Fruit fly (Drosophila melanogaster) whole organism, embryonic: ENCODE data around the gene Torsin.
A peak's percentile ranks its signal among the peaks of the same experiment; 100 is the strongest.

Source experiments
- CG10431 ChIP-seq: fragments of 200-800 bp; sonication (Bioruptor generic); optimal IDR thresholded peaks from 3 replicates; lab custom pipeline; 2018; ENCODE audit warnings: missing biosample characterization, mild to moderate bottlenecking, missing genetic modification characterization
- CG13287 ChIP-seq: fragments of 200-800 bp; sonication (Bioruptor generic); IDR thresholded peaks from 2 replicates; pipeline ENCODE4 v1.3.6; 2022; ENCODE audit warnings: missing biosample characterization, missing genetic modification characterization; ENCODE audit not compliant: partially characterized antibody
- CG14710 ChIP-seq: fragments of 200-800 bp; sonication (Bioruptor generic); optimal IDR thresholded peaks from 3 replicates; lab custom pipeline; 2019; ENCODE audit warnings: missing biosample characterization, mild to moderate bottlenecking, missing genetic modification characterization, moderate library complexity
- CG14860 ChIP-seq: fragments of 200-800 bp; sonication (Bioruptor generic); IDR thresholded peaks from 3 replicates; pipeline ENCODE4 v1.3.6; 2022; ENCODE audit warnings: missing biosample characterization, missing genetic modification characterization; ENCODE audit not compliant: partially characterized antibody
- CG15601 ChIP-seq: fragments of 200-800 bp; sonication (Bioruptor generic); optimal IDR thresholded peaks from 3 replicates; lab custom pipeline; 2019; ENCODE audit warnings: missing biosample characterization, mild to moderate bottlenecking, missing genetic modification characterization, moderate library complexity
- CG16863 ChIP-seq: fragments of 200-800 bp; sonication (Bioruptor generic); optimal IDR thresholded peaks from 3 replicates; lab custom pipeline; 2016; ENCODE audit warnings: missing biosample characterization, missing genetic modification characterization
- CG3407 ChIP-seq: fragments of 200-800 bp; sonication (Bioruptor generic); optimal IDR thresholded peaks from 2 replicates; lab custom pipeline; 2018; ENCODE audit warnings: missing biosample characterization, mild to moderate bottlenecking, missing genetic modification characterization
- CG3838 ChIP-seq: fragments of 200-800 bp; sonication (Bioruptor generic); optimal IDR thresholded peaks from 3 replicates; lab custom pipeline; 2016; ENCODE audit warnings: missing biosample characterization, missing genetic modification characterization
- CG4282 ChIP-seq: fragments of 200-800 bp; sonication (Bioruptor generic); optimal IDR thresholded peaks from 2 replicates; lab custom pipeline; 2016; ENCODE audit warnings: missing biosample characterization, missing genetic modification characterization
- CG4328 ChIP-seq: fragments of 200-800 bp; sonication (Bioruptor generic); optimal IDR thresholded peaks from 3 replicates; lab custom pipeline; 2017; ENCODE audit warnings: missing biosample characterization, missing genetic modification reagents, missing genetic modification characterization
- CG4404 ChIP-seq: fragments of 200-800 bp; sonication (Bioruptor generic); IDR thresholded peaks from 2 replicates; pipeline ENCODE4 v1.3.6; 2022; ENCODE audit warnings: missing biosample characterization, missing genetic modification characterization
- CG4424 ChIP-seq: fragments of 200-800 bp; sonication (Bioruptor generic); optimal IDR thresholded peaks from 3 replicates; lab custom pipeline; 2016; ENCODE audit warnings: missing biosample characterization, missing genetic modification characterization
- CG7357 ChIP-seq: fragments of 200-800 bp; sonication (Bioruptor generic); IDR thresholded peaks from 3 replicates; pipeline ENCODE4 v1.3.6; 2022; ENCODE audit warnings: missing biosample characterization, missing genetic modification characterization
- CG7556 ChIP-seq: fragments of 200-800 bp; sonication (Bioruptor generic); optimal IDR thresholded peaks from 2 replicates; lab custom pipeline; 2017; ENCODE audit warnings: missing biosample characterization, mild to moderate bottlenecking, missing genetic modification characterization
- CG8765 ChIP-seq: fragments of 200-800 bp; sonication (Bioruptor generic); IDR thresholded peaks from 2 replicates; pipeline ENCODE4 v1.3.6; 2022; ENCODE audit warnings: missing biosample characterization, missing genetic modification characterization
- CG9727 ChIP-seq: fragments of 200-800 bp; sonication (Bioruptor generic); optimal IDR thresholded peaks from 3 replicates; lab custom pipeline; 2017; ENCODE audit warnings: missing biosample characterization, mild to moderate bottlenecking, missing genetic modification characterization
- CkIIα-i1 ChIP-seq: fragments of 200-800 bp; sonication (Bioruptor generic); IDR thresholded peaks from 2 replicates; pipeline ENCODE4 v1.3.6; 2022; ENCODE audit warnings: missing biosample characterization, missing genetic modification characterization
- CrebB ChIP-seq: fragments of 200-800 bp; sonication (Bioruptor generic); optimal IDR thresholded peaks from 3 replicates; lab custom pipeline; 2018; ENCODE audit warnings: missing biosample characterization, mild to moderate bottlenecking, missing genetic modification characterization
- Elba2 ChIP-seq: fragments of 200-800 bp; sonication (Bioruptor generic); optimal IDR thresholded peaks from 3 replicates; lab custom pipeline; 2016; ENCODE audit warnings: missing biosample characterization, missing genetic modification characterization
- Fer2 ChIP-seq: fragments of 200-800 bp; sonication (Bioruptor generic); optimal IDR thresholded peaks from 2 replicates; lab custom pipeline; 2018; ENCODE audit warnings: missing biosample characterization, mild to moderate bottlenecking, missing genetic modification characterization, moderate library complexity
- Fer3 ChIP-seq: fragments of 200-800 bp; sonication (Bioruptor generic); optimal IDR thresholded peaks from 2 replicates; lab custom pipeline; 2018; ENCODE audit warnings: missing biosample characterization, mild to moderate bottlenecking, missing genetic modification characterization, moderate library complexity
- GATAe ChIP-seq: fragments of 200-800 bp; sonication (Bioruptor generic); conservative IDR thresholded peaks from 2 replicates; pipeline ENCODE4 v1.3.6; 2022; ENCODE audit warnings: missing biosample characterization, missing genetic modification characterization
- Oli ChIP-seq: fragments of 200-800 bp; sonication (Bioruptor generic); optimal IDR thresholded peaks from 2 replicates; lab custom pipeline; 2018; ENCODE audit warnings: missing biosample characterization, mild to moderate bottlenecking, missing genetic modification characterization, moderate library complexity
- Opbp ChIP-seq: fragments of 200-800 bp; sonication (Bioruptor generic); IDR thresholded peaks from 3 replicates; pipeline ENCODE4 v1.3.6; 2022; ENCODE audit warnings: missing biosample characterization, missing genetic modification characterization; ENCODE audit not compliant: partially characterized antibody
- Side ChIP-seq: fragments of 200-800 bp; sonication (Bioruptor generic); optimal IDR thresholded peaks from 2 replicates; lab custom pipeline; 2016; ENCODE audit warnings: missing biosample characterization, missing genetic modification characterization
- Vsx1 ChIP-seq: fragments of 200-800 bp; sonication (Bioruptor generic); optimal IDR thresholded peaks from 2 replicates; lab custom pipeline; 2017; ENCODE audit warnings: missing biosample characterization, mild to moderate bottlenecking, missing genetic modification characterization, missing genetic modification reagents
- YL-1 ChIP-seq: fragments of 200-800 bp; sonication (Bioruptor generic); optimal IDR thresholded peaks from 3 replicates; lab custom pipeline; 2017; ENCODE audit warnings: missing biosample characterization, mild to moderate bottlenecking, missing genetic modification characterization
- abd-A ChIP-seq: fragments of 200-800 bp; sonication (Bioruptor generic); optimal IDR thresholded peaks from 3 replicates; lab custom pipeline; 2019; ENCODE audit warnings: missing biosample characterization, mild to moderate bottlenecking, missing genetic modification characterization, moderate library complexity
- bigmax ChIP-seq: fragments of 200-800 bp; sonication (Bioruptor generic); optimal IDR thresholded peaks from 2 replicates; lab custom pipeline; 2018; ENCODE audit warnings: missing biosample characterization, mild to moderate bottlenecking, missing genetic modification characterization
- bowl ChIP-seq: fragments of 200-800 bp; sonication (Bioruptor generic); IDR thresholded peaks from 2 replicates; pipeline ENCODE4 v1.3.6; 2022; ENCODE audit warnings: missing biosample characterization, missing genetic modification characterization
- crol ChIP-seq: fragments of 200-800 bp; sonication (Bioruptor generic); IDR thresholded peaks from 2 replicates; pipeline ENCODE4 v1.3.6; 2022; ENCODE audit warnings: missing biosample characterization, missing genetic modification characterization
- cwo ChIP-seq: fragments of 200-800 bp; sonication (Bioruptor generic); optimal IDR thresholded peaks from 3 replicates; lab custom pipeline; 2017; ENCODE audit warnings: missing biosample characterization, missing genetic modification characterization, mild to moderate bottlenecking, moderate library complexity, missing genetic modification reagents
- dimm ChIP-seq: fragments of 200-800 bp; sonication (Bioruptor generic); IDR thresholded peaks from 2 replicates; pipeline ENCODE4 v1.3.6; 2022; ENCODE audit warnings: missing biosample characterization, missing genetic modification characterization
- disco-r ChIP-seq: fragments of 200-800 bp; sonication (Bioruptor generic); optimal IDR thresholded peaks from 2 replicates; lab custom pipeline; 2016; ENCODE audit warnings: missing biosample characterization, missing genetic modification characterization
- dm ChIP-seq: fragments of 200-800 bp; sonication (Bioruptor generic); optimal IDR thresholded peaks from 3 replicates; lab custom pipeline; 2016; ENCODE audit warnings: missing biosample characterization, missing genetic modification characterization
- ems ChIP-seq: fragments of 200-800 bp; sonication (Bioruptor generic); optimal IDR thresholded peaks from 3 replicates; lab custom pipeline; 2016; ENCODE audit warnings: missing biosample characterization, missing genetic modification characterization
- en ChIP-seq: fragments of 200-800 bp; sonication (Bioruptor generic); optimal IDR thresholded peaks from 2 replicates; lab custom pipeline; 2016; ENCODE audit warnings: missing biosample characterization, missing genetic modification characterization
- eve ChIP-seq, 2 experiments: fragments of >200 bp; optimal IDR thresholded peaks; 2 replicates each; lab custom pipeline; 2017; ENCODE audit warnings: missing biosample characterization in 2 of 2, missing genetic modification characterization in 2 of 2
- gcm2 ChIP-seq: fragments of 200-800 bp; sonication (Bioruptor generic); optimal IDR thresholded peaks from 2 replicates; lab custom pipeline; 2016; ENCODE audit warnings: missing biosample characterization, missing genetic modification characterization
- hkb ChIP-seq, 2 experiments: fragments of 200-800 bp in 1 of 2; fragments of >200 bp in 1 of 2; sonication (Bioruptor generic) in 1 of 2; IDR thresholded peaks in 1 of 2; optimal IDR thresholded peaks in 1 of 2; 2 replicates each; pipeline versions ENCODE4 v1.3.6 to Lab custom; 2017 to 2022; ENCODE audit warnings: missing biosample characterization in 1 of 2, missing genetic modification characterization in 1 of 2
- ind ChIP-seq: fragments of 200-800 bp; sonication (Bioruptor generic); optimal IDR thresholded peaks from 3 replicates; lab custom pipeline; 2016; ENCODE audit warnings: missing biosample characterization, missing genetic modification characterization
- insv ChIP-seq, 2 experiments: fragments of 200-800 bp; sonication (Bioruptor generic); optimal IDR thresholded peaks; 3 replicates each; lab custom pipeline; 2016 to 2018; ENCODE audit warnings: missing biosample characterization in 2 of 2, missing genetic modification characterization in 2 of 2
- ken ChIP-seq: fragments of 200-800 bp; sonication (Bioruptor generic); IDR thresholded peaks from 3 replicates; pipeline ENCODE4 v1.3.6; 2022; ENCODE audit warnings: missing biosample characterization, missing genetic modification characterization
- knrl ChIP-seq: fragments of 200-800 bp; sonication (Bioruptor generic); IDR thresholded peaks from 3 replicates; pipeline ENCODE4 v1.3.6; 2022; ENCODE audit warnings: missing biosample characterization, missing genetic modification characterization; ENCODE audit not compliant: partially characterized antibody
- mam ChIP-seq: fragments of 200-800 bp; sonication (Bioruptor generic); optimal IDR thresholded peaks from 3 replicates; lab custom pipeline; 2016; ENCODE audit warnings: missing biosample characterization, missing genetic modification characterization
- seq ChIP-seq: fragments of 200-800 bp; sonication (Bioruptor generic); IDR thresholded peaks from 2 replicates; pipeline ENCODE4 v1.3.6; 2022; ENCODE audit warnings: missing biosample characterization, missing genetic modification characterization
- tap ChIP-seq: fragments of 200-800 bp; optimal IDR thresholded peaks from 3 replicates; lab custom pipeline; 2019; ENCODE audit warnings: missing biosample characterization, mild to moderate bottlenecking, missing genetic modification characterization, moderate library complexity
- toy ChIP-seq: fragments of 200-800 bp; sonication (Bioruptor generic); IDR thresholded peaks from 2 replicates; pipeline ENCODE4 v1.3.6; 2022; ENCODE audit warnings: missing biosample characterization, missing genetic modification characterization
- trem ChIP-seq: fragments of 200-800 bp; optimal IDR thresholded peaks from 3 replicates; lab custom pipeline; 2019; ENCODE audit warnings: missing biosample characterization, mild to moderate bottlenecking, missing genetic modification characterization, moderate library complexity
- ttk ChIP-seq: fragments of 200-800 bp; sonication (Bioruptor generic); IDR thresholded peaks from 2 replicates; pipeline ENCODE4 v2.1.2; 2022; ENCODE audit warnings: missing biosample characterization, missing genetic modification characterization

Gene Torsin

DNA sequence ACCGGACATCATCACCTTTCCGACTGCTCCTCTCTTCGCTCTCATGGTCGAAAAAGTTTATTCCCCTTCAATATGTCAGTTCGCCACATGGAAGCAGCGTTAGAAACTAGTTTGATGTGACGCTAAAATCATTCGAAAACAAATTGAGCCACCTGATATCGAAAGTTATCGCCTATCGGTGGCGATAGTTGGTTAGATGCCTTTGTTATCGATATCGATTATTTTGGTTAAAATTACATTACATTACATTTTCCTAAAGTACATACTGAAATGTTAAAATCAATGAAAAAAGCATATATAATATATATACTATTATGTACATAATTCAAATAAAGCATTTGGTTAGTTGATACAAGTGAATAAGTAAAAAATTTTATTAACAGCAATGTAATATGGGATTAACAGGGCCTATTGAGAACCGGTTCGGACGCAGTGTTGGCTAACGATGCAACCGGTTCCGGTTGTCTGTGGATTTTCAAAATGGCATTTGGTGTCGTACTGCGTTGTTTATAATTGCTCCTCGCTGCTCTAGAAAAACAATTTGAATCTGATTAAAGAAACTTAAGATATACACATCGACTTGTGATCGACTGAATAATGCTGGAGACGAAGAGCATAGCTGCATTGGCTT lies 13.9 kb downstream of the Torsin start, which contains the start of the genes Alms1a and pon:
Alms1a (minus strand) TSS at position 149 of the 631 bp plus-strand sequence.
pon (plus strand) TSS at position 463 of the 631 bp plus-strand sequence.
- TF ChIP-seq Oli (tag; lab: Kevin White, UChicago) (no peak), CG4328 (GFP tag; lab: Kevin White, UChicago) (no peak), dimm (GFP tag; lab: Robert Waterston, UW) (no peak), CG3407 (GFP tag; lab: Kevin White, UChicago) (no peak), mam (GFP tag; lab: Kevin White, UChicago) (no peak), GATAe (no peak), CG4282 (GFP tag; lab: Kevin White, UChicago) (no peak), CG7357 (GFP tag; lab: Robert Waterston, UW) (no peak), CG3838 (GFP tag; lab: Kevin White, UChicago) (no peak), CG15601 (no peak), YL-1 (GFP tag; lab: Kevin White, UChicago) (peak; percentile 11), toy (GFP tag; lab: Robert Waterston, UW) (no peak), CkIIα-i1 (no peak), Vsx1 (GFP tag; lab: Kevin White, UChicago) (no peak), Side (GFP tag; lab: Kevin White, UChicago) (no peak), ems (GFP tag; lab: Kevin White, UChicago) (no peak), Fer3 (no peak), CG13287 (GFP tag; lab: Robert Waterston, UW) (peak; percentile 88), en (GFP tag; lab: Kevin White, UChicago) (no peak), tap (tag; lab: Kevin White, UChicago) (no peak), Fer2 (tag; lab: Kevin White, UChicago) (no peak), eve (GFP tag; optimal IDR thresholded peaks at IDR 0.05; lab: Kevin White, UChicago) (no peak), ken (GFP tag; lab: Robert Waterston, UW) (no peak), ttk (GFP tag; lab: Robert Waterston, UW) (no peak), dm (GFP tag; lab: Kevin White, UChicago) (no peak), CG9727 (GFP tag; lab: Kevin White, UChicago) (no peak), CG10431 (GFP tag; lab: Kevin White, UChicago) (no peak), crol (GFP tag; lab: Robert Waterston, UW) (no peak), gcm2 (no peak), hkb (optimal IDR thresholded peaks at IDR 0.05; lab: Kevin White, UChicago) (no peak), hkb (GFP tag; IDR thresholded peaks at IDR 0.05; lab: Robert Waterston, UW) (no peak), insv (GFP tag; optimal IDR thresholded peaks at IDR 0.05; lab: Kevin White, UChicago) (no peak), Opbp (peak; percentile 83; the same call in 2 of the 3 replicates), seq (GFP tag; lab: Robert Waterston, UW) (no peak), abd-A (tag; lab: Kevin White, UChicago) (no peak), CG4424 (no peak), CG14860 (GFP tag; lab: Robert Waterston, UW) (peak; percentile 93), bigmax (GFP tag; lab: Kevin White, UChicago) (no peak), knrl (GFP tag; lab: Robert Waterston, UW) (peak; percentile 51; the same call in 1 of the 3 replicates), CG4404 (GFP tag; lab: Robert Waterston, UW) (no peak), Elba2 (GFP tag; lab: Kevin White, UChicago) (no peak), CrebB (tag; lab: Kevin White, UChicago) (no peak), CG16863 (GFP tag; lab: Kevin White, UChicago) (no peak), ind (GFP tag; lab: Kevin White, UChicago) (no peak), CG8765 (no peak), cwo (GFP tag; lab: Kevin White, UChicago) (no peak), disco-r (no peak), CG14710 (tag; lab: Kevin White, UChicago) (peak; percentile 37), CG7556 (no peak), bowl (GFP tag; lab: Robert Waterston, UW) (no peak), trem (peak; percentile 17)
